Worm (Caenorhabditis elegans) whole organism, L2 larva: ENCODE data around the gene Y41D4A.3.

Experiments
- ama-1 ChIP-seq: fragments of 150-350 bp; optimal IDR thresholded peaks from 2 replicates; lab custom pipeline; 2018; ENCODE audit warnings: inconsistent platforms
- sma-9 ChIP-seq, 2 experiments: fragments of 150-350 bp in 1 of 2; sonication (generic microtip) in 1 of 2; optimal IDR thresholded peaks; 2 replicates each; lab custom pipeline; 2014 to 2016; ENCODE audit warnings: missing genetic modification characterization in 2 of 2, mild to moderate bottlenecking in 1 of 2, missing biosample characterization in 1 of 2, missing compliant biosample characterization in 1 of 2, missing genetic modification reagents in 1 of 2, moderate library complexity in 1 of 2
- snpc-4 ChIP-seq: fragments of 150-350 bp; optimal IDR thresholded peaks from 2 replicates; lab custom pipeline; 2014; ENCODE audit warnings: missing biosample characterization, missing genetic modification characterization
- unc-62 ChIP-seq: fragments of 150-350 bp; optimal IDR thresholded peaks from 2 replicates; lab custom pipeline; 2014; ENCODE audit warnings: missing biosample characterization, missing genetic modification reagents, missing genetic modification characterization

- TF ChIP-seq ama-1 (peak; percentile 28), unc-62 (no peak), sma-9 (GFP tag; optimal IDR thresholded peaks at IDR 0.05; lab: Kevin White, UChicago) (no peak), sma-9 (tag; optimal IDR thresholded peaks at IDR 0.05; lab: Kevin White, UChicago) (no peak), snpc-4 (tag; lab: Kevin White, UChicago) (no peak)
These were observed 30.6 kb upstream of the Y41D4A.3 start for ce11 chrIV:1722953-1723352.
